Worm (Caenorhabditis elegans) whole organism, L1 larva: ENCODE data around the gene cox-18.

Source experiments
- C34B4.2 ChIP-seq: sonication (generic microtip); optimal IDR thresholded peaks from 2 replicates; lab custom pipeline; 2017; ENCODE audit warnings: mild to moderate bottlenecking, missing genetic modification characterization, missing compliant biosample characterization
- ama-1 ChIP-seq: fragments of 150-350 bp; optimal IDR thresholded peaks from 2 replicates; lab custom pipeline; 2014
- ceh-8 ChIP-seq: fragments of 200-800 bp; sonication (Bioruptor generic); optimal IDR thresholded peaks from 2 replicates; lab custom pipeline; 2018; ENCODE audit warnings: mild to moderate bottlenecking, missing genetic modification characterization, moderate library complexity, missing compliant biosample characterization
- efl-1 ChIP-seq, 4 experiments: fragments of 150-350 bp; optimal IDR thresholded peaks in 3 of 4; peaks in 1 of 4; 1 replicate in 1 of 4; 2 replicates in 3 of 4; lab custom pipeline; 2014; ENCODE audit warnings: missing biosample characterization in 2 of 4, missing genetic modification characterization in 2 of 4, missing genetic modification reagents in 2 of 4
- efl-3 ChIP-seq: fragments of 200-800 bp; sonication (Bioruptor generic); optimal IDR thresholded peaks from 2 replicates; lab custom pipeline; 2018; ENCODE audit warnings: mild to moderate bottlenecking, missing genetic modification characterization, missing compliant biosample characterization
- egl-13 ChIP-seq: sonication (generic microtip); optimal IDR thresholded peaks from 2 replicates; lab custom pipeline; 2016; ENCODE audit warnings: missing genotype, missing genetic modification reagents, missing genetic modification characterization, missing compliant biosample characterization
- elt-2 ChIP-seq: sonication (generic microtip); optimal IDR thresholded peaks from 2 replicates; lab custom pipeline; 2016; ENCODE audit warnings: missing genetic modification characterization, mild to moderate bottlenecking, inconsistent platforms, missing compliant biosample characterization, missing genetic modification reagents
- elt-3 ChIP-seq, 6 experiments: fragments of 150-350 bp in 1 of 6; sonication (generic microtip); optimal IDR thresholded peaks; 2 replicates each; lab custom pipeline; 2017 to 2018; ENCODE audit warnings: missing biosample characterization in 6 of 6, missing genetic modification characterization in 6 of 6, inconsistent platforms in 1 of 6
- fkh-8 ChIP-seq: sonication (generic microtip); optimal IDR thresholded peaks from 2 replicates; lab custom pipeline; 2016; ENCODE audit warnings: mild to moderate bottlenecking, missing genetic modification characterization, missing compliant biosample characterization
- jun-1 ChIP-seq: fragments of 150-350 bp; optimal IDR thresholded peaks from 2 replicates; lab custom pipeline; 2014; ENCODE audit warnings: missing biosample characterization, missing genetic modification reagents, missing genetic modification characterization
- lsy-2 ChIP-seq, 2 experiments: fragments of 150-350 bp; optimal IDR thresholded peaks; 2 replicates each; lab custom pipeline; 2014; ENCODE audit warnings: missing biosample characterization in 2 of 2, missing genetic modification characterization in 2 of 2
- nhr-11 ChIP-seq: fragments of 150-350 bp; optimal IDR thresholded peaks from 2 replicates; lab custom pipeline; 2014; ENCODE audit warnings: missing biosample characterization, missing genetic modification characterization
- nhr-19 ChIP-seq: fragments of 200-800 bp; sonication (Bioruptor generic); conservative IDR thresholded peaks from 2 replicates; pipeline ENCODE4 v1.3.6; 2022; ENCODE audit warnings: missing genetic modification characterization, missing compliant biosample characterization
- nhr-237 ChIP-seq: fragments of 150-350 bp; optimal IDR thresholded peaks from 2 replicates; lab custom pipeline; 2014; ENCODE audit warnings: missing biosample characterization, missing genetic modification characterization
- nhr-47 ChIP-seq: sonication (generic microtip); optimal IDR thresholded peaks from 2 replicates; lab custom pipeline; 2016; ENCODE audit warnings: mild to moderate bottlenecking, missing genetic modification characterization, moderate library complexity, missing compliant biosample characterization
- nhr-77 ChIP-seq: fragments of 150-350 bp; optimal IDR thresholded peaks from 2 replicates; lab custom pipeline; 2014; ENCODE audit warnings: missing biosample characterization, missing genetic modification characterization
- nhr-85 ChIP-seq: sonication (generic microtip); peaks from one replicate; lab custom pipeline; 2016; ENCODE audit warnings: missing genetic modification characterization, inconsistent platforms, missing compliant biosample characterization
- pqm-1 ChIP-seq: sonication (generic microtip); optimal IDR thresholded peaks from 3 replicates; lab custom pipeline; 2017; ENCODE audit warnings: missing biosample characterization, missing genetic modification characterization
- snpc-4 ChIP-seq: fragments of 150-350 bp; optimal IDR thresholded peaks from 2 replicates; lab custom pipeline; 2014; ENCODE audit warnings: missing biosample characterization, missing genetic modification characterization
- tbx-2 ChIP-seq: sonication (generic microtip); optimal IDR thresholded peaks from 2 replicates; lab custom pipeline; 2016; ENCODE audit warnings: missing genetic modification characterization, missing compliant biosample characterization
- tlp-1 ChIP-seq: fragments of 150-350 bp; optimal IDR thresholded peaks from 2 replicates; lab custom pipeline; 2014; ENCODE audit warnings: missing biosample characterization, missing genetic modification characterization
- unc-30 ChIP-seq: sonication (generic microtip); optimal IDR thresholded peaks from 2 replicates; lab custom pipeline; 2017; ENCODE audit warnings: missing biosample characterization, missing genetic modification characterization
- unc-62 ChIP-seq: fragments of 150-350 bp; optimal IDR thresholded peaks from 2 replicates; lab custom pipeline; 2014; ENCODE audit warnings: missing biosample characterization, missing genetic modification reagents, missing genetic modification characterization
- vab-15 ChIP-seq: sonication (generic microtip); optimal IDR thresholded peaks from 2 replicates; lab custom pipeline; 2017; ENCODE audit warnings: missing genotype, mild to moderate bottlenecking, missing genetic modification characterization, missing compliant biosample characterization

cox-18 gene

ce11 chrIV:1127852-1128251 is 30.6 kb downstream of the cox-18 start:
- TF ChIP-seq unc-30 (tag; lab: Kevin White, UChicago) (no peak), pqm-1 (tag; lab: Kevin White, UChicago) (no peak), egl-13 (no peak), nhr-237 (no peak), tbx-2 (tag; lab: Kevin White, UChicago) (no peak), efl-3 (GFP tag; lab: Kevin White, UChicago) (no peak), nhr-47 (tag; lab: Kevin White, UChicago) (no peak), C34B4.2 (tag; lab: Kevin White, UChicago) (no peak), ceh-8 (GFP tag; lab: Kevin White, UChicago) (no peak), nhr-77 (no peak), nhr-11 (tag; lab: Kevin White, UChicago) (no peak)

- TF ChIP-seq fkh-8 (tag; lab: Kevin White, UChicago), result no peak
- no peak for TF ChIP-seq lsy-2 (tag; optimal IDR thresholded peaks at IDR 0.05; lab: Kevin White, UChicago)
- TF ChIP-seq snpc-4 (tag; lab: Kevin White, UChicago), result no peak
- TF ChIP-seq nhr-19 (GFP tag; lab: Robert Waterston, UW), result no peak
Observed at ce11 chrIV:1136658-1137057, 39.4 kb downstream of the cox-18 start, which contains the start of gene C44B12.6. TSS of gene C44B12.6 (minus strand) at chrIV:1136758.

- TF ChIP-seq ama-1 (lab: Kevin White, UChicago) (no peak), vab-15 (no peak), tlp-1 (tag; lab: Kevin White, UChicago) (peak; percentile 57), efl-1 (optimal IDR thresholded peaks at IDR 0.05; lab: Kevin White, UChicago) (no peak), efl-1 (GFP tag; optimal IDR thresholded peaks at IDR 0.05 in 1 of 2; lab: Kevin White, UChicago) (peak in 1 of 2 experiments; percentile 69), jun-1 (tag; lab: Kevin White, UChicago) (no peak), unc-62 (no peak), nhr-85 (tag; lab: Kevin White, UChicago) (peak; percentile 11), elt-2 (peak; percentile 84)
Observed at ce11 chrIV:1147594-1147993, 50.3 kb downstream of the cox-18 start.

- TF ChIP-seq elt-3 (tag; optimal IDR thresholded peaks at IDR 0.05; lab: Kevin White, UChicago), result peak in 1 of 6 experiments; percentile 10
- TF ChIP-seq nhr-85 (tag; lab: Kevin White, UChicago), result peak; percentile 56
- TF ChIP-seq nhr-47 (tag; lab: Kevin White, UChicago), result no peak
- TF ChIP-seq pqm-1 (tag; lab: Kevin White, UChicago), result peak; percentile 31
- peak; percentile 56 for TF ChIP-seq elt-2
- TF ChIP-seq efl-1 (optimal IDR thresholded peaks at IDR 0.05; lab: Kevin White, UChicago), result no peak
- peak in 1 of 2 experiments; percentile 41 for TF ChIP-seq efl-1 (GFP tag; optimal IDR thresholded peaks at IDR 0.05 in 1 of 2; lab: Kevin White, UChicago)
Observed at ce11 chrIV:1148425-1149151, 51.3 kb downstream of the cox-18 start.
